Fruit fly (Drosophila melanogaster) whole organism, pupa: Measurements from ENCODE around the gene Akh.
A peak's percentile ranks its signal among the peaks of the same experiment; 100 is the strongest.

ENCODE experiments used
- CG10348 ChIP-seq: fragments of 200-800 bp; sonication (Bioruptor generic); IDR thresholded peaks from 2 replicates; pipeline ENCODE4 v1.3.6; 2022; ENCODE audit warnings: missing biosample characterization, missing genetic modification characterization
- CG13204 ChIP-seq: fragments of 200-800 bp; sonication (Bioruptor generic); optimal IDR thresholded peaks from 2 replicates; lab custom pipeline; 2018; ENCODE audit warnings: missing biosample characterization, mild to moderate bottlenecking, missing genetic modification characterization, moderate library complexity
- CG15710 ChIP-seq: fragments of 200-800 bp; sonication (Bioruptor generic); optimal IDR thresholded peaks from 2 replicates; lab custom pipeline; 2018; ENCODE audit warnings: missing biosample characterization, mild to moderate bottlenecking, missing genetic modification characterization, moderate library complexity
- CG17806 ChIP-seq: fragments of 200-800 bp; sonication (Bioruptor generic); optimal IDR thresholded peaks from 2 replicates; lab custom pipeline; 2018; ENCODE audit warnings: missing biosample characterization, mild to moderate bottlenecking, missing genetic modification characterization, moderate library complexity
- CG9948 ChIP-seq: fragments of 200-800 bp; sonication (Bioruptor generic); optimal IDR thresholded peaks from 2 replicates; lab custom pipeline; 2018; ENCODE audit warnings: missing biosample characterization, mild to moderate bottlenecking, missing genetic modification characterization, moderate library complexity
- D1 ChIP-seq: fragments of 200-800 bp; sonication (Bioruptor generic); optimal IDR thresholded peaks from 2 replicates; lab custom pipeline; 2018; ENCODE audit warnings: missing biosample characterization, mild to moderate bottlenecking, missing genetic modification characterization, moderate library complexity
- Ets98B ChIP-seq: fragments of 200-800 bp; sonication (Bioruptor generic); IDR thresholded peaks from 2 replicates; pipeline ENCODE4 v1.3.6; 2022; ENCODE audit warnings: missing biosample characterization, missing genetic modification characterization
- Snoo ChIP-seq: fragments of 200-800 bp; sonication (Bioruptor generic); optimal IDR thresholded peaks from 3 replicates; lab custom pipeline; 2017; ENCODE audit warnings: missing biosample characterization, mild to moderate bottlenecking, missing genetic modification characterization, inconsistent platforms

- peak; percentile 79 for TF ChIP-seq CG15710
- TF ChIP-seq Snoo (tag; lab: Kevin White, UChicago), result peak; percentile 17
- TF ChIP-seq CG17806 (tag; lab: Kevin White, UChicago), result peak; percentile 79
- TF ChIP-seq CG9948 (tag; lab: Kevin White, UChicago), result peak; percentile 80
- TF ChIP-seq D1 (tag; lab: Kevin White, UChicago), result peak; percentile 63
- peak; percentile 16; the same call in 1 of the 2 replicates for TF ChIP-seq Ets98B (GFP tag; lab: Robert Waterston, UW)
- TF ChIP-seq CG10348 (GFP tag; lab: Robert Waterston, UW), result no peak
- peak; percentile 37 for TF ChIP-seq CG13204 (GFP tag; lab: Kevin White, UChicago)
These were observed 17.1 kb downstream of the Akh start for dm6 chr3L:4158361-4158760.
